Fruit fly (Drosophila melanogaster): ENCODE measurements around the gene CG18477.

DNA sequence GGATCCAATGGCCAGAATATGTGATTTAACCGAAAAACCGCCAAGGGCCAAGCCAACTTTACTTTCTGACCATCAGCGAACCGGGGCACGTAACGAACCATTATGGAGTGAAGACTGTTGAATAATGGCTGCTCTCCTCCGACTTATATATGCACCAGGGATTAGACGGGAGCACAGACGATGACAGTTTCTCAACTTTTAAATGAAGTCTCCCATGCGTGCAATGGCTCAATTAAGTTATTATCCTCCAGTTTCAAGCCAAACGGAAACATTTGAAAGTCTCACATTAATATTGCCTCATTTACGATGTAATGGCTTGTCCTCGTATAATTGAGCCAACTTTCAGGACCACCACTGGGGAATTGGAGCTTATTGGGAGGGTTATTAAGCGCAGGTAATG lies 37.4 kb upstream of the CG18477 start, which contains the start of gene Or35a:
- TF ChIP-seq Dll (optimal IDR thresholded peaks at IDR 0.05) (no peak), psq (optimal IDR thresholded peaks at IDR 0.05) (no peak), pan (optimal IDR thresholded peaks at IDR 0.05) (no peak), CG8478 (optimal IDR thresholded peaks at IDR 0.05) (no peak)

All from whole organism.